Worm (Caenorhabditis elegans): ENCODE measurements around the gene npr-25.

npr-25 gene

DNA sequence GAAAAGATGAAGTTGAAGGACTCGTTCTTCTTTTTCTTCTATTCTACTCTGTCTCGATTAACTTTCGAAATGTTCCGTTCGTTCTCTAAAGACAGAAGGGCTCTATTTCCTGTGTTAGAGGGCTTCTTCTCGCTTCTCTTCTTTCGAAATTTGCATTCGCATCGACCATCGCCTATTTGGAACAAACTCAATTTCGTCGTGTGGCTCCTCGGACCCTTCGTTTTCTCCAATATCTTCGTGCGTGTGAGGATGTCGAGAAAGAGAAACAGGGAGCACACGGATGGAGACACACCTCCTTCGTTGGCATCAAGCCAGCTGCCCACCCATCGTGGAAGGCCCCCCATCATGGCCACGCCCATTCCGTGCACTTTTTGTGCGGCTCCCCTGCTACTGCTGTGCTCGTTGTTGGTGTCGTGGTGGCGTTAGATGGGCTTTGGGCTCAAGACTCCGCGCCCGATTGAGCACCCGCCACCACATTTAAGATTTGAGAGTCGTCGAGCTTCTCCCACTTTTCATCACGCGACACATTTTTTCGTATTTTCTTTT, 11.6 kb downstream of the npr-25 start:
- TF ChIP-seq egl-18 (GFP tag; IDR thresholded peaks at IDR 0.05) (no peak), hrde-1 (tag; optimal IDR thresholded peaks at IDR 0.05; ENCODE audit: borderline replicate concordance) (no peak), nhr-80 (tag; optimal IDR thresholded peaks at IDR 0.05) (no peak), zfh-2 (GFP tag; conservative IDR thresholded peaks at IDR 0.05) (peak; percentile 93), egrh-3 (GFP tag; IDR thresholded peaks at IDR 0.05) (peak; percentile 45; the same call in 1 of the 2 replicates), attf-6 (GFP tag; IDR thresholded peaks at IDR 0.05) (no peak), nfyb-1 (GFP tag; IDR thresholded peaks at IDR 0.05) (0 out of 2 replicates have a peak, but pooled peaks have one; percentile 38), fkh-3 (tag; optimal IDR thresholded peaks at IDR 0.05) (no peak), pbrm-1 (GFP tag; IDR thresholded peaks at IDR 0.05) (no peak), dox-1 (GFP tag; IDR thresholded peaks at IDR 0.05) (0 out of 2 replicates have a peak, but pooled peaks have one; percentile 8), nhr-120 (GFP tag; IDR thresholded peaks at IDR 0.05) (no peak), Y95B8A.8 (GFP tag; IDR thresholded peaks at IDR 0.05) (no peak), sptf-2 (GFP tag; optimal IDR thresholded peaks at IDR 0.05) (no peak), ekl-4 (GFP tag; IDR thresholded peaks at IDR 0.05) (0 out of 2 replicates have a peak, but pooled peaks have one; percentile 21)

DNA sequence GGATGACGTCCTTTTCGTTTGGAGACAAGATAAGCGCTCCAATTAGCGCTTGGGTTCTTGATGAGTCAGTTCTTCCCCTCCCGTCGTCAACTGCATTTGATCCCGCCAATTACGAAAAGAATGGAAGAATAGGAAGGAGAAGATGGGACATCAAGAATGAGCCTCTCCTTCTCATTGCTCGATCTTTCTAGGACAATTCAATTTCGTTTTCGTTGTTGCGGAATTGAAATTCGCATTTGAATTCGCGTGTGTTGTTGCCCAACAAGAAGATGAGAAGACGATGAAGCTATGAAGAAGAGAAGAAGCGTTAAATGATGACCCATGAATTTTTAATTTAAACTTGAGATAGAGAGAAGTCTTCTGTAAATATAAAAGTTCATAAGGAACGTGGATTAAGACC, 15.9 kb downstream of the npr-25 start:
- TF ChIP-seq pbrm-1 (GFP tag; IDR thresholded peaks at IDR 0.05) (no peak), K11D2.4 (GFP tag; IDR thresholded peaks at IDR 0.05) (no peak), madf-10 (tag; optimal IDR thresholded peaks at IDR 0.05) (no peak), repo-1 (tag; optimal IDR thresholded peaks at IDR 0.05) (no peak), ceh-100 (GFP tag; IDR thresholded peaks at IDR 0.05) (no peak), Y53G8AR.9 (GFP tag; conservative IDR thresholded peaks at IDR 0.05) (no peak), B0035.1 (tag; optimal IDR thresholded peaks at IDR 0.05) (no peak), egl-44 (GFP tag; IDR thresholded peaks at IDR 0.05) (no peak), unc-62 (GFP tag; optimal IDR thresholded peaks at IDR 0.05) (no peak), sdz-38 (tag; optimal IDR thresholded peaks at IDR 0.05) (no peak), snpc-1.3 (tag; optimal IDR thresholded peaks at IDR 0.05; ENCODE audit: insufficient read depth) (no peak), ztf-26 (tag; optimal IDR thresholded peaks at IDR 0.05) (no peak)

DNA sequence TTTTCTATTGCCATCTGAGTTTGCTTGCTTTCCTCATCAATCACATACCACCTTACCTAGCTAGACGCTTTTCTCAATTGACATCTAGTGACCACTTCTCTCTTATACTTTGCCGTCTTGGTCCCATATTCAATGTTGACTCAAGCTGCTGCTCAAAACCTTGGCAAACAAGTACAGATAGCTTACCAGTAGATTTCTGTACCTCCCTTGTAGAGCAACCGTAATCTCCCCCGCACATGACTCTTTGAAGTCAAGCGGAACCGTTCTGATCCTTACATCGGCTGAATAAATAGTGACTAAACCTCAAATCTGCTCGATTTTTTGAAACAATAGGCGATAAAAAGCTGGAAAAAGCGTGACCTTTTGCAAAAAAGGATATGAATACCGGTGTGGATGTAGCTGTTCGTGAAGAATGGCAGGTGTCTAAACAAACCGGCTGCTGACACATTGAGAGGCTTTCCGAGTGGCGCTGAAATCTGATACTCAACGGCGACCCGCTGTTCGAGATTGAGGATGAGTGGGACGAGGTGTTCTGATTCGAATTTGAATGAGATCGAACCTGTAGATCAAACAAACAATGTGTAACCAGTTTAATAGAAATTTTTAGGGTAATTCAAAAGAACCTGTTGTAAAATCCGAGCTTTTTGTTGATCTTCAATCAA, 16.9 kb downstream of the npr-25 start:
- TF ChIP-seq mel-28 (tag; optimal IDR thresholded peaks at IDR 0.05; ENCODE audit: borderline replicate concordance) = no peak

DNA sequence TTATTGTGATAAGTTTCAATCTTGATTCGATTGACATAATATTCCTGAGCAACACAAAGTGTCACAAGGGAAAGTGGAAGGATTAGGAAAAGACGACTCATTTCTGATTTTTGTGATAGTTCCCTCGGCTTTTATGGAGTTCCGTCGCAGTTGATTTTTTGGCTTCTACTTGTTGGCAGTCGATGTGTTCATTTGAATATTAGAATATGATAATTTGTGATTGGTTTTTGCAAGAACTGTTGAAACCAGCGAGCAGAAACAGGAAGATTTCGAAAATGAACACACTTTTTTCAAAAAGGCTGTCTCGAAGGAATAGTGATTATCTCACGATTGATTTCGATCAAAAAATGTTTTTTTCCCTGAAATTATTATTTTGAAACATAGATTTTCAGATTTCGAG, 18.6 kb downstream of the npr-25 start, which contains the start of gene T02E9.6:
T02E9.6 (minus strand) TSS at position 101 of the 400 bp plus-strand sequence.
- no peak for TF ChIP-seq Y95B8A.8 (GFP tag; IDR thresholded peaks at IDR 0.05)
- TF ChIP-seq nhr-179 (tag; optimal IDR thresholded peaks at IDR 0.05) = no peak

DNA sequence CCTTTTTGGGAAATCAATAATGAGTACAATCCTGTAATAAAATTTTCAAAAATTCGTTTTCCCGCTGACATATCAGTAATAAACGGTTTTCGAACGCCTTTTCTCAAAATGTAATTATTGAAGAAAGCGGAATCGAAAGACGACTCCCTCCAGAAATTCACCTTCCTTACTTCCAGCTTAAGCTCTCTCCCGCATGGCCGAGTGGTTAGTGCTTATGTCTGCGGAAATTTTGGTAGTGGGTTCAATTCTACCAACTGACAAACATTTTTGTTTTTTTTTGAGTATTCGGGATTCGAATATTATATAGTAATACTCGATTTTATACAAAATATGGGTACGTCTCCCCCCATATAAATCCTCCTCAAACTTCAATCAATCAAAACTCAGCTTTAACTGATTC, 21.0 kb downstream of the npr-25 start:
- TF ChIP-seq lin-26 (GFP tag; IDR thresholded peaks at IDR 0.05) (peak; percentile 83), mcd-1 (GFP tag; IDR thresholded peaks at IDR 0.05) (peak; percentile 46; the same call in 1 of the 2 replicates), dox-1 (GFP tag; IDR thresholded peaks at IDR 0.05) (peak; percentile 61), ztf-25 (GFP tag; IDR thresholded peaks at IDR 0.05) (peak; percentile 81), madf-6 (GFP tag; IDR thresholded peaks at IDR 0.05) (peak; percentile 52; the same call in 1 of the 2 replicates), D2030.7 (GFP tag; IDR thresholded peaks at IDR 0.05) (peak; percentile 51), Y56A3A.18 (GFP tag; IDR thresholded peaks at IDR 0.05) (0 out of 2 replicates have a peak, but pooled peaks have one; percentile 56), hmg-1.2 (GFP tag; IDR thresholded peaks at IDR 0.05) (peak; percentile 60), egrh-3 (GFP tag; IDR thresholded peaks at IDR 0.05) (peak; percentile 31; the same call in 1 of the 2 replicates), nhr-120 (GFP tag; IDR thresholded peaks at IDR 0.05) (peak; percentile 35; the same call in 1 of the 2 replicates), rcor-1 (GFP tag; IDR thresholded peaks at IDR 0.05) (peak; percentile 40; the same call in 1 of the 2 replicates), pbrm-1 (GFP tag; IDR thresholded peaks at IDR 0.05) (0 out of 2 replicates have a peak, but pooled peaks have one; percentile 37)

Data from whole organism, young adult.